Fruit fly (Drosophila melanogaster) whole organism, prepupa: ENCODE measurements around the gene Eig71Ek.

Experiments
- CG3919 ChIP-seq: fragments of 200-800 bp; sonication (Bioruptor generic); optimal IDR thresholded peaks from 3 replicates; lab custom pipeline; 2016; ENCODE audit warnings: missing biosample characterization, missing genetic modification characterization
- CG6792 ChIP-seq: fragments of 200-800 bp; sonication (Bioruptor generic); optimal IDR thresholded peaks from 3 replicates; lab custom pipeline; 2016; ENCODE audit warnings: missing biosample characterization, missing genetic modification characterization
- CG8632 ChIP-seq: fragments of 200-800 bp; sonication (Bioruptor generic); optimal IDR thresholded peaks from 3 replicates; lab custom pipeline; 2016; ENCODE audit warnings: missing biosample characterization, missing genetic modification characterization
- Gug ChIP-seq: fragments of 200-800 bp; sonication (Bioruptor generic); IDR thresholded peaks from 2 replicates; pipeline ENCODE4 v1.3.6; 2022; ENCODE audit warnings: missing biosample characterization, missing genetic modification characterization
- Hr39 ChIP-seq: fragments of 200-800 bp; sonication (Bioruptor generic); optimal IDR thresholded peaks from 2 replicates; lab custom pipeline; 2016; ENCODE audit warnings: missing biosample characterization, missing genetic modification characterization
- Met ChIP-seq: fragments of 200-800 bp; sonication (Bioruptor generic); optimal IDR thresholded peaks from 3 replicates; lab custom pipeline; 2016; ENCODE audit warnings: missing biosample characterization, missing genetic modification characterization
- OdsH ChIP-seq: fragments of 200-800 bp; sonication (Bioruptor generic); optimal IDR thresholded peaks from 3 replicates; lab custom pipeline; 2016; ENCODE audit warnings: missing biosample characterization, missing genetic modification characterization
- Smox ChIP-seq: fragments of 200-800 bp; sonication (Bioruptor generic); optimal IDR thresholded peaks from 3 replicates; lab custom pipeline; 2016; ENCODE audit warnings: missing biosample characterization, missing genetic modification characterization
- cyc ChIP-seq: fragments of 200-800 bp; sonication (Bioruptor generic); optimal IDR thresholded peaks from 3 replicates; lab custom pipeline; 2016; ENCODE audit warnings: missing biosample characterization, missing genetic modification characterization
- fkh ChIP-seq: fragments of 200-800 bp; sonication (Bioruptor generic); optimal IDR thresholded peaks from 3 replicates; lab custom pipeline; 2017; ENCODE audit warnings: missing biosample characterization, mild to moderate bottlenecking, missing genetic modification characterization, moderate library complexity
- pdm3 ChIP-seq: fragments of 200-800 bp; sonication (Bioruptor generic); optimal IDR thresholded peaks from 3 replicates; lab custom pipeline; 2016; ENCODE audit warnings: missing biosample characterization, missing genetic modification characterization
- svp ChIP-seq: fragments of 200-800 bp; sonication (Bioruptor generic); peaks from one replicate; lab custom pipeline; 2016; ENCODE audit warnings: missing biosample characterization, missing genetic modification characterization

- TF ChIP-seq CG8632 (GFP tag; lab: Kevin White, UChicago) (no peak), CG3919 (no peak), CG6792 (no peak), svp (GFP tag; lab: Kevin White, UChicago) (no peak), OdsH (GFP tag; lab: Kevin White, UChicago) (no peak), pdm3 (GFP tag; lab: Kevin White, UChicago) (no peak), cyc (GFP tag; lab: Kevin White, UChicago) (no peak), Smox (GFP tag; lab: Kevin White, UChicago) (no peak), Gug (GFP tag; lab: Robert Waterston, UW) (no peak), Met (GFP tag; lab: Kevin White, UChicago) (no peak), Hr39 (GFP tag; lab: Kevin White, UChicago) (no peak), fkh (GFP tag; lab: Kevin White, UChicago) (no peak)
Measured at dm6 chr3L:15636978-15637377, 24.1 kb upstream of the Eig71Ek start.
